Fruit fly (Drosophila melanogaster) whole organism, pupa: ENCODE measurements around the gene Adgf-C.

ENCODE experiments used
- CG10348 ChIP-seq: fragments of 200-800 bp; sonication (Bioruptor generic); IDR thresholded peaks from 2 replicates; pipeline ENCODE4 v1.3.6; 2022; ENCODE audit warnings: missing biosample characterization, missing genetic modification characterization
- CG12605 ChIP-seq: fragments of 200-800 bp; sonication (Bioruptor generic); IDR thresholded peaks from 2 replicates; pipeline ENCODE4 v1.3.6; 2022; ENCODE audit warnings: missing biosample characterization, missing genetic modification characterization
- CG13204 ChIP-seq: fragments of 200-800 bp; sonication (Bioruptor generic); optimal IDR thresholded peaks from 2 replicates; lab custom pipeline; 2018; ENCODE audit warnings: missing biosample characterization, mild to moderate bottlenecking, missing genetic modification characterization, moderate library complexity
- CG14655 ChIP-seq: fragments of 200-800 bp; sonication (Bioruptor generic); optimal IDR thresholded peaks from 3 replicates; lab custom pipeline; 2017; ENCODE audit warnings: mild to moderate bottlenecking, missing biosample characterization, missing genetic modification reagents, missing genetic modification characterization
- CG15710 ChIP-seq: fragments of 200-800 bp; sonication (Bioruptor generic); optimal IDR thresholded peaks from 2 replicates; lab custom pipeline; 2018; ENCODE audit warnings: missing biosample characterization, mild to moderate bottlenecking, missing genetic modification characterization, moderate library complexity
- CG17806 ChIP-seq: fragments of 200-800 bp; sonication (Bioruptor generic); optimal IDR thresholded peaks from 2 replicates; lab custom pipeline; 2018; ENCODE audit warnings: missing biosample characterization, mild to moderate bottlenecking, missing genetic modification characterization, moderate library complexity
- CG32121 ChIP-seq: fragments of 200-800 bp; sonication (Bioruptor generic); IDR thresholded peaks from 2 replicates; pipeline ENCODE4 v1.3.6; 2022; ENCODE audit warnings: missing biosample characterization, missing genetic modification characterization
- CG34367 ChIP-seq: fragments of 200-800 bp; sonication (Bioruptor generic); optimal IDR thresholded peaks from 2 replicates; lab custom pipeline; 2018; ENCODE audit warnings: missing biosample characterization, mild to moderate bottlenecking, missing genetic modification characterization
- CG4496 ChIP-seq: fragments of 200-800 bp; sonication (Bioruptor generic); IDR thresholded peaks from 3 replicates; pipeline ENCODE4 v1.3.6; 2022; ENCODE audit warnings: missing biosample characterization, missing genetic modification characterization
- CG8159 ChIP-seq: fragments of 200-800 bp; sonication (Bioruptor generic); optimal IDR thresholded peaks from 3 replicates; lab custom pipeline; 2018; ENCODE audit warnings: missing biosample characterization, mild to moderate bottlenecking, missing genetic modification characterization, moderate library complexity
- CG8301 ChIP-seq: fragments of 200-800 bp; sonication (Bioruptor generic); optimal IDR thresholded peaks from 2 replicates; lab custom pipeline; 2018; ENCODE audit warnings: missing biosample characterization, mild to moderate bottlenecking, missing genetic modification characterization
- CG9948 ChIP-seq: fragments of 200-800 bp; sonication (Bioruptor generic); optimal IDR thresholded peaks from 2 replicates; lab custom pipeline; 2018; ENCODE audit warnings: missing biosample characterization, mild to moderate bottlenecking, missing genetic modification characterization, moderate library complexity
- D1 ChIP-seq: fragments of 200-800 bp; sonication (Bioruptor generic); optimal IDR thresholded peaks from 2 replicates; lab custom pipeline; 2018; ENCODE audit warnings: missing biosample characterization, mild to moderate bottlenecking, missing genetic modification characterization, moderate library complexity
- EcR ChIP-seq: fragments of 200-800 bp; sonication (Bioruptor generic); optimal IDR thresholded peaks from 3 replicates; lab custom pipeline; 2019; ENCODE audit warnings: missing biosample characterization, missing genetic modification characterization, mild to moderate bottlenecking, moderate library complexity, missing genetic modification reagents
- Ets98B ChIP-seq: fragments of 200-800 bp; sonication (Bioruptor generic); IDR thresholded peaks from 2 replicates; pipeline ENCODE4 v1.3.6; 2022; ENCODE audit warnings: missing biosample characterization, missing genetic modification characterization
- Pif1A ChIP-seq: fragments of 200-800 bp; sonication (Bioruptor generic); optimal IDR thresholded peaks from 3 replicates; lab custom pipeline; 2016; ENCODE audit warnings: missing biosample characterization, missing genetic modification characterization
- Pif1B ChIP-seq: fragments of 200-800 bp; sonication (Bioruptor generic); optimal IDR thresholded peaks from 3 replicates; lab custom pipeline; 2016; ENCODE audit warnings: missing biosample characterization, missing genetic modification characterization
- fd96Ca ChIP-seq: fragments of 200-800 bp; sonication (Bioruptor generic); IDR thresholded peaks from 3 replicates; pipeline ENCODE4 v1.3.6; 2022; ENCODE audit warnings: missing biosample characterization, missing genetic modification characterization
- gl ChIP-seq: fragments of 200-800 bp; sonication (Bioruptor generic); optimal IDR thresholded peaks from 2 replicates; lab custom pipeline; 2018; ENCODE audit warnings: missing biosample characterization, mild to moderate bottlenecking, missing genetic modification characterization
- rn ChIP-seq: fragments of 200-800 bp; sonication (Bioruptor generic); IDR thresholded peaks from 2 replicates; pipeline ENCODE4 v1.3.6; 2022; ENCODE audit warnings: missing biosample characterization, missing genetic modification characterization

Adgf-C gene

DNA sequence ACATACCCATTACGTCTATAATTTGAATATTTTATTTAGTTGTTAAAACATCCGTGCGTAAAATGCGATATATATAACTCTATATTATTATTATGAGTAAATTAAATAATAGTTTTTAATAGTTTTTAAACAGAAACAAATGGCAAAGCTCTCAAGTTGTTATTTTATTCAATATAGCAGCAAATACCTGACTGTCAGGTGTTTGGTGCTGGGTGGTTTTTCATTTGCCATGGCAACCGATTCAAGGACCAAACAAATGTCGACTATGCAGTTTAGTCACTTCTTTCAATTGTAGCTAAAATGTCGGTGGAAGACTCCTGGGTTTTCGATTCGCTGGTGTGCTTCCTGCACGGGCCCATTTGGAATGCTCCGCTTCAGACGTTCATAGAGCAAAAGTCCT, 12.8 kb upstream of the Adgf-C start, which contains the start of gene CG14367:
Gene CG14367 (plus strand): TSS at position 301 of the 400 bp plus-strand sequence.
- TF ChIP-seq CG15710 (tag; lab: Kevin White, UChicago) (no peak), EcR (GFP tag; lab: Kevin White, UChicago) (no peak), CG34367 (tag; lab: Kevin White, UChicago) (no peak)

DNA sequence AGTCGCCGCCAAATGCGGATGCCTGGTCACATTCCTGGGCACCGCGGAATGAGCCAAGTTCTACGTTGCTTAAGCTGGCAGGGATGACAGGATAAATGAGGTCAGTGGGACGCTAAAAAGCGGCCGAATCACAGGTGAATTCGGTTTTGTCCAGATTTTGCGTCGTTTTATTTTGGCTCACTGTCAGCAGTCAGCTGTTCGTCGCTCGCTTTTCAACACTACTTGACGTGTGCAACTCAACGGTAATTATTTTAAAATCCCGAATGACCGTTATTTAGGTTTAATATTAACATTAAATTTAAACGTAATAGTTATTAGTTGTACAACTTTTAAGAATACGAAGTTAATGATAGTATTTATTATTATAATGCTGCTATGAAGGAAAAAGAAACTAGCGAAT, 7.2 kb upstream of the Adgf-C start:
- TF ChIP-seq CG32121 (GFP tag; lab: Robert Waterston, UW), result no peak
- TF ChIP-seq CG34367 (tag; lab: Kevin White, UChicago), result no peak
- no peak for TF ChIP-seq CG10348 (GFP tag; lab: Robert Waterston, UW)
- no peak for TF ChIP-seq gl (tag; lab: Kevin White, UChicago)
- no peak for TF ChIP-seq CG8301 (tag; lab: Kevin White, UChicago)
- TF ChIP-seq CG9948 (tag; lab: Kevin White, UChicago), result no peak
- no peak for TF ChIP-seq rn (GFP tag; lab: Robert Waterston, UW)

DNA sequence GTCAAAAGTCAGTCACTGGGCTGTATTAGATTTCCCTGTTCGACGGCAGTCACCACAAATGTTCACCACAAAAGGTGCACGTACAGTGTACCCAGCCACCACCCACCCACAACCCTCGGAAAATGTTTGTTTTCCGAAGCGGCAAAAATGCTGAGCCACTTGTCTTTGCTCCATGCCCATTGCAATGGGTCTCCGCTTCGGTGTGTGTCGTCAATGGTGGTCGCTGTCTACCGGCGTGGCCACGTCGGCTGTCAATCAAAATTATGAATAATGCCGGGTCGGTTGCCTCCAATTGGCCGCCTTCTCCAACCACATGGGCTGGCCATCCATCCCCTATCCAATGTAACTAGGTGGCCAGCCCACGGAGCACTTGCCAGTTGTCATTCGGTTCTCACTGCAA, 6.4 kb upstream of the Adgf-C start, which contains the start of gene ninaB:
Gene ninaB (plus strand): TSS at position 374 of the 400 bp plus-strand sequence.
- TF ChIP-seq CG17806 (tag; lab: Kevin White, UChicago) (no peak), CG12605 (GFP tag; lab: Robert Waterston, UW) (no peak), CG8301 (tag; lab: Kevin White, UChicago) (no peak)

DNA sequence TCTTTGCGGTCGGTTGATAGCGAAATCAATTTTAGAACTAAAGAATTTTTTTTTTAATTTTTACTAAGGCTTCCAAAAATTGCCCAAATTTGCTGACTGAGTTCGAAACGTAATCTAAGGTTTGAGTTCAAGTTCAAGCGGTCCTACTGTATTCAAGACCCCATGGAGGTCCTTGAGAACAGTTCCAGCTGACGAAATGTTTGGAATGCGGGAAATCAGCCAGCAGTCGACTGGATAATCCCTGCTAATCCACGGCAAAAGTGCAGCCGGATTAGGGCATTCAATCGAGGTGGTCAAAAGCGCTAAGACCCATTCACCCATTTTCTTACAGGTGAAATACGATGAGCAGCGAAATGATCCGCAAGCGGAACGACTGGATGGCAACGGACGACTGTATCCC, 5.8 kb upstream of the Adgf-C start, which contains the start of gene f-cup:
Gene f-cup (minus strand): TSS at position 101 of the 400 bp plus-strand sequence.
- TF ChIP-seq CG9948 (tag; lab: Kevin White, UChicago), result no peak
- no peak for TF ChIP-seq Pif1A (GFP tag; lab: Kevin White, UChicago)
- TF ChIP-seq gl (tag; lab: Kevin White, UChicago), result no peak
- TF ChIP-seq fd96Ca (GFP tag; lab: Robert Waterston, UW), result no peak
- no peak for TF ChIP-seq CG10348 (GFP tag; lab: Robert Waterston, UW)
- TF ChIP-seq CG32121 (GFP tag; lab: Robert Waterston, UW), result no peak
- no peak for TF ChIP-seq CG12605 (GFP tag; lab: Robert Waterston, UW)
- TF ChIP-seq CG15710 (tag; lab: Kevin White, UChicago), result no peak
- TF ChIP-seq CG17806 (tag; lab: Kevin White, UChicago), result no peak
- no peak for TF ChIP-seq CG8159 (tag; lab: Kevin White, UChicago)
- no peak for TF ChIP-seq Ets98B
- no peak for TF ChIP-seq EcR (GFP tag; lab: Kevin White, UChicago)
- TF ChIP-seq CG14655, result no peak
- TF ChIP-seq CG8301 (tag; lab: Kevin White, UChicago), result no peak
- TF ChIP-seq D1 (tag; lab: Kevin White, UChicago), result no peak
- TF ChIP-seq, all 21 proteins: peak for 0

DNA sequence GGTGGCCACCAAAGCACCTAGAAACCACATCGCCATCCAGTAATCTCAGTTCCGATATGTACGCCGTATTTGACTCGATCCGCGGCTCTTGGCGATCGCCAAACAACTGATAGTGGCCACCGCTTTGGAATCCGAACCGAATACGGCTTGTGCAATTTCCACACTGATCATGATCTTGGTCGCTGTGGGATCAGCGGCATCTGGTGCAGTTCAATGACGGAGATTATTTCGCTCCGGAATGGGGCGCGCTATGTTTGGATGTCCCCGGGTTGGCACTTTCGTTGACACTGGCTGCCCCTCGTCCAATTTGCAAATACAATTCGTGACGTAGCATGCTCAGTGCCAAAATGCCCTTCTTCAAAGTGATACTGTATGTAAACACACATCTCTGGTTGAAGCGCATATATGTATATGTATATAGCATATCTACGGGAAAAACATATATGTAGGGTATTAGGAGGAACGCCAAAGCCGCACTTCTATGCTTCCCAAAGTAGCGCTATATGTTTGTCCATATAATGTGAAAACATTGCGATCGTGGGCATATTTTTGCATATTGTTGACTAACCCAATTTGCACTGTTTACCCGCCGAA, 1.2 kb upstream of the Adgf-C start, which contains the start of gene Adgf-D:
Gene Adgf-D (minus strand): TSS at position 111 of the 594 bp plus-strand sequence.
- TF ChIP-seq CG34367 (tag; lab: Kevin White, UChicago) (no peak), rn (GFP tag; lab: Robert Waterston, UW) (no peak), fd96Ca (GFP tag; lab: Robert Waterston, UW) (no peak), CG14655 (no peak), CG12605 (GFP tag; lab: Robert Waterston, UW) (no peak), D1 (tag; lab: Kevin White, UChicago) (no peak), CG10348 (GFP tag; lab: Robert Waterston, UW) (no peak), CG8159 (tag; lab: Kevin White, UChicago) (no peak), CG17806 (tag; lab: Kevin White, UChicago) (no peak), Ets98B (no peak), CG9948 (tag; lab: Kevin White, UChicago) (no peak), Pif1A (GFP tag; lab: Kevin White, UChicago) (no peak)
- TF ChIP-seq, all 21 proteins: peak for 0

DNA sequence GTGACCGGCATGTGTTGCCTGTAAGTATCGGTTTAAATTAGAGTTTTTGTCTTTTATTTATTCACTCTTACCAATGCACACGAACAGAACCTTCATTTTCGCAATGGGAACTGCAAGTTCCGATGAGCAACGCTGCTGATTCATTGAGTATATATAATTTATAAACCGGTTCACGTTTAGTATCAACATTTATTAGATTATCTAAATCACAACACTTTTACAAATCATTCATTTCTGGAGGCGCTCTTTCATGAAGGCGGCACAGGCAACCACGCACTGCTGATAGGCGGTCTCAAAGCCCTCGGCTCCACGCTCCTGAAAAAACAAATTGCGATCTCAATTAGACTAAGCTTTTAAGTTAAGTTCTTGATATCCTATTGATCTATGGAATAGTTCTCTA, 3.3 kb downstream of the Adgf-C start, which contains the start of gene Argp:
Gene Argp (minus strand): TSS at position 101 of the 400 bp plus-strand sequence.
- TF ChIP-seq fd96Ca (GFP tag; lab: Robert Waterston, UW) (no peak), CG32121 (GFP tag; lab: Robert Waterston, UW) (no peak), CG8301 (tag; lab: Kevin White, UChicago) (no peak), Ets98B (no peak)

DNA sequence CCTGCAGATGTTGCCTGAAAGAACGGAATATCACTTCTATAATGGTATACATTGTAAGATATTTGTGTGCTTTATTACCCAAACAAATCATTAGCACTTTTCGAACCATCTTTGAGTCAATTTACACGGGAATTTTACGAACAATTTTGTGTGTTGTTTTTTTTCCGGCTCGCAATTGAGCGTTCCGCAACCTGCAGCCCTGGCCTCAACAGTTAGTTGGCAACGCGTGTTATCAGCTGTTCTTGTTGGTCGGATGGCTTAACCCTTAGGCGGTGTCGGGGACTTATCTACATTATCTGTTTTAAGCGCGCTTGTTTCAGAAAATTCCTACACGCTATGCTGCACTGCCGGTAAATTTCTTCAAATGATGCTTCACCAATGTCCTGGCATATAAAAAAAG, 4.1 kb downstream of the Adgf-C start:
- TF ChIP-seq CG32121 (GFP tag; lab: Robert Waterston, UW) (0 out of 2 replicates have a peak, but pooled peaks have one; percentile 12), D1 (tag; lab: Kevin White, UChicago) (peak; percentile 32), Ets98B (peak; percentile 13; the same call in 1 of the 2 replicates), CG8159 (tag; lab: Kevin White, UChicago) (peak; percentile 26), Pif1A (GFP tag; lab: Kevin White, UChicago) (peak; percentile 36), fd96Ca (GFP tag; lab: Robert Waterston, UW) (peak; percentile 48; the same call in 2 of the 3 replicates), CG12605 (GFP tag; lab: Robert Waterston, UW) (0 out of 2 replicates have a peak, but pooled peaks have one; percentile 30), Pif1B (GFP tag; lab: Kevin White, UChicago) (no peak), CG15710 (tag; lab: Kevin White, UChicago) (peak; percentile 4), CG4496 (GFP tag; lab: Robert Waterston, UW) (peak; percentile 63), CG9948 (tag; lab: Kevin White, UChicago) (no peak), CG13204 (no peak), gl (tag; lab: Kevin White, UChicago) (peak; percentile 16)
- TF ChIP-seq, all 21 proteins: peak for 10
